Fruit fly (Drosophila melanogaster) whole organism, wandering third instar larva: ENCODE measurements around the gene alpha-Est4.

Experiments
- Dfd ChIP-seq: fragments of >200 bp; optimal IDR thresholded peaks from 2 replicates; lab custom pipeline; 2017; ENCODE audit warnings: missing biosample characterization, missing genetic modification characterization
- Hr78 ChIP-seq: fragments of >200 bp; optimal IDR thresholded peaks from 2 replicates; lab custom pipeline; 2017; ENCODE audit warnings: missing biosample characterization, missing genetic modification characterization
- Myc ChIP-seq: fragments of >200 bp; optimal IDR thresholded peaks from 2 replicates; lab custom pipeline; 2017
- br ChIP-seq: fragments of 200-800 bp; sonication (Bioruptor generic); optimal IDR thresholded peaks from 2 replicates; lab custom pipeline; 2016; ENCODE audit warnings: missing biosample characterization, missing genetic modification characterization
- dmrt93B ChIP-seq: fragments of 200-800 bp; sonication (Bioruptor generic); optimal IDR thresholded peaks from 2 replicates; lab custom pipeline; 2018; ENCODE audit warnings: missing biosample characterization, mild to moderate bottlenecking, missing genetic modification characterization
- ey ChIP-seq: fragments of 200-800 bp; sonication (Bioruptor generic); optimal IDR thresholded peaks from 2 replicates; lab custom pipeline; 2016; ENCODE audit warnings: missing biosample characterization, missing genetic modification characterization
- fru ChIP-seq: fragments of 200-800 bp; sonication (Bioruptor generic); optimal IDR thresholded peaks from 3 replicates; lab custom pipeline; 2016; ENCODE audit warnings: missing biosample characterization, mild to moderate bottlenecking, missing genetic modification characterization
- pan ChIP-seq: fragments of >200 bp; optimal IDR thresholded peaks from 2 replicates; lab custom pipeline; 2017
- psq ChIP-seq: fragments of 200-800 bp; sonication (Bioruptor generic); optimal IDR thresholded peaks from 3 replicates; lab custom pipeline; 2017; ENCODE audit warnings: missing biosample characterization, mild to moderate bottlenecking, missing genetic modification characterization, moderate library complexity

DNA sequence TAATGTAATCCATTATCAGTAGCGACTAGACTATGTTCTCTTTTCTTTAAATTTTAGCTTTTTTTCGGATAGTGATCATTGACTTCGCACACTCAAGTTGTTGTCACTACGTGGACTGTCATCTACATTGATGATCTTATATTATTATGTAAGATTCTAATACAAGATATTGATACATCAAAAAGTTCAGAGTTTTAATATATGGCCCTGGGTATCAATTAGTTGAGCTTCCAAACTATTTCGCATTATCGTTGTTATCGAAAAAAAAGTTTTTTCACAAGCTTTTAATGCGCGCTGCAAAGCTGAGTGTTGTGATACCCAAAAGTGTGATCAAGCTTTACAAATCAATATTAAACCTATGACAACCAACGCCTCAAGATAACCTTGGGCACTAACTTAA lies 46.3 kb downstream of the alpha-Est4 start:
- TF ChIP-seq dmrt93B (GFP tag; lab: Kevin White, UChicago) (no peak), Myc (lab: Kevin White, UChicago) (no peak), ey (GFP tag; lab: Kevin White, UChicago) (no peak), pan (no peak), Dfd (no peak), fru (GFP tag; lab: Kevin White, UChicago) (no peak), br (no peak), psq (GFP tag; lab: Kevin White, UChicago) (no peak), Hr78 (GFP tag; lab: Kevin White, UChicago) (no peak)
